Worm (Caenorhabditis elegans): ENCODE results near the gene otpl-3.
"Not testable (repeated sequence)": the region's sequence is repeated elsewhere in the genome, so short reads cannot be mapped to it uniquely, and the experiment has no call there.

- TF ChIP-seq nhr-237 (tag; optimal IDR thresholded peaks at IDR 0.05); zip-8 (tag; optimal IDR thresholded peaks at IDR 0.05); nhr-12 (tag; optimal IDR thresholded peaks at IDR 0.05); sptf-1 (tag; optimal IDR thresholded peaks at IDR 0.05); ham-2 (GFP tag; optimal IDR thresholded peaks at IDR 0.05); ztf-11 (tag; optimal IDR thresholded peaks at IDR 0.05); blmp-1 (tag; optimal IDR thresholded peaks at IDR 0.05): not testable (repeated sequence)
These were observed 42.8 kb downstream of the otpl-3 start, which contains the start of gene F41C6.6 for ce11 chrX:6881795-6882194.
